Fruit fly (Drosophila melanogaster): ENCODE measurements around the gene LManII.

The LManII gene

dm6 chr2L:10430802-10431476 is 26.5 kb upstream of the LManII start, which contains the start of the genes Bug22 and TfIIB (continued):
- TF ChIP-seq Gug (GFP tag; IDR thresholded peaks at IDR 0.05) (peak; percentile 65; the same call in 2 of the 4 replicates), sens (GFP tag) (peak; percentile 92), CG5953 (GFP tag; IDR thresholded peaks at IDR 0.05) (no peak), CG9215 (GFP tag; IDR thresholded peaks at IDR 0.05) (no peak), bbx (GFP tag; IDR thresholded peaks at IDR 0.05; ENCODE audit: partially characterized antibody) (0 out of 2 replicates have a peak, but pooled peaks have one; percentile 15), CG7839 (tag; optimal IDR thresholded peaks at IDR 0.05) (no peak), mirr (GFP tag; optimal IDR thresholded peaks at IDR 0.05) (peak; percentile 45), amos (GFP tag; IDR thresholded peaks at IDR 0.05; ENCODE audit: partially characterized antibody) (no peak), Max (GFP tag; optimal IDR thresholded peaks at IDR 0.05) (peak; percentile 85), pum (GFP tag; optimal IDR thresholded peaks at IDR 0.05) (peak; percentile 46), Rx (GFP tag; IDR thresholded peaks at IDR 0.05) (peak; percentile 40), sr (GFP tag; IDR thresholded peaks at IDR 0.05) (no peak), tll (GFP tag; optimal IDR thresholded peaks at IDR 0.05) (peak in 1 of 2 experiments; percentile 50), fd3F (GFP tag; optimal IDR thresholded peaks at IDR 0.05) (peak; percentile 61), CG34224 (GFP tag; IDR thresholded peaks at IDR 0.05; ENCODE audit: partially characterized antibody) (0 out of 3 replicates have a peak, but pooled peaks have one; percentile 8), CG8924 (tag; optimal IDR thresholded peaks at IDR 0.05) (peak; percentile 83), sug (tag; optimal IDR thresholded peaks at IDR 0.05) (peak; percentile 75), grn (GFP tag; optimal IDR thresholded peaks at IDR 0.05) (no peak), ssp (GFP tag; IDR thresholded peaks at IDR 0.05) (peak; percentile 57), onecut (GFP tag; IDR thresholded peaks at IDR 0.05) (peak; percentile 63), Poxn (GFP tag; IDR thresholded peaks at IDR 0.05) (no peak), Sox100B (GFP tag; optimal IDR thresholded peaks at IDR 0.05) (peak; percentile 39), MESR4 (GFP tag; optimal IDR thresholded peaks at IDR 0.05) (peak; percentile 45), Blimp-1 (GFP tag; optimal IDR thresholded peaks at IDR 0.05) (no peak), NfI (GFP tag; optimal IDR thresholded peaks at IDR 0.05) (peak; percentile 82), run (tag; optimal IDR thresholded peaks at IDR 0.05) (no peak), CG15696 (tag; optimal IDR thresholded peaks at IDR 0.05) (peak; percentile 56), org-1 (GFP tag; optimal IDR thresholded peaks at IDR 0.05) (no peak), jumu (GFP tag; optimal IDR thresholded peaks at IDR 0.05) (peak; percentile 61), jing (GFP tag; optimal IDR thresholded peaks at IDR 0.05) (no peak), fu2 (GFP tag; optimal IDR thresholded peaks at IDR 0.05) (peak; percentile 34), CkIIα-i1 (GFP tag; IDR thresholded peaks at IDR 0.05) (no peak), CG17361 (GFP tag; IDR thresholded peaks at IDR 0.05) (peak; percentile 83; the same call in 2 of the 3 replicates), tio (GFP tag; optimal IDR thresholded peaks at IDR 0.05) (no peak), NFAT (GFP tag; IDR thresholded peaks at IDR 0.05) (peak; percentile 76; the same call in 1 of the 2 replicates), pan (optimal IDR thresholded peaks at IDR 0.05) (no peak), pan (GFP tag; optimal IDR thresholded peaks at IDR 0.05 in 1 of 2, IDR thresholded peaks at IDR 0.05 in 1 of 2) (peak in 1 of 2 experiments; percentile 76), Asciz (GFP tag; optimal IDR thresholded peaks at IDR 0.05) (peak; percentile 37), Gsc (GFP tag; IDR thresholded peaks at IDR 0.05) (no peak), CG15011 (GFP tag; optimal IDR thresholded peaks at IDR 0.05) (no peak), CG10979 (tag; optimal IDR thresholded peaks at IDR 0.05) (peak; percentile 42), Awh (GFP tag; IDR thresholded peaks at IDR 0.05) (0 out of 2 replicates have a peak, but pooled peaks have one; percentile 37), Lpt (GFP tag; optimal IDR thresholded peaks at IDR 0.05) (no peak), dmrt11E (tag; optimal IDR thresholded peaks at IDR 0.05) (peak; percentile 59), ham (GFP tag; IDR thresholded peaks at IDR 0.05) (no peak), Doc2 (GFP tag; IDR thresholded peaks at IDR 0.05) (no peak), NC2β (GFP tag; optimal IDR thresholded peaks at IDR 0.05) (peak; percentile 70), Dad (GFP tag; optimal IDR thresholded peaks at IDR 0.05) (peak; percentile 39), CG3163 (GFP tag; optimal IDR thresholded peaks at IDR 0.05) (peak; percentile 5), dan (GFP tag; IDR thresholded peaks at IDR 0.05) (no peak)

Data from whole organism, embryonic.